Worm (Caenorhabditis elegans) whole organism, L1 larva: ENCODE results near the gene C06H5.14.

Experiments
- aly-2 ChIP-seq: fragments of 150-350 bp; optimal IDR thresholded peaks from 2 replicates; lab custom pipeline; 2014; ENCODE audit warnings: missing biosample characterization, missing genetic modification characterization
- ama-1 ChIP-seq: fragments of 150-350 bp; optimal IDR thresholded peaks from 2 replicates; lab custom pipeline; 2014
- dpl-1 ChIP-seq, 3 experiments: fragments of 150-350 bp in 2 of 3; sonication (generic microtip) in 1 of 3; optimal IDR thresholded peaks; 2 replicates each; lab custom pipeline; 2014 to 2017; ENCODE audit warnings: missing biosample characterization in 3 of 3, missing genetic modification characterization in 3 of 3, missing genetic modification reagents in 3 of 3
- ets-5 ChIP-seq: fragments of 200-800 bp; sonication (Bioruptor generic); IDR thresholded peaks from 2 replicates; pipeline ENCODE4 v1.3.6; 2022; ENCODE audit warnings: missing genetic modification characterization, missing compliant biosample characterization
- fkh-8 ChIP-seq: sonication (generic microtip); optimal IDR thresholded peaks from 2 replicates; lab custom pipeline; 2016; ENCODE audit warnings: mild to moderate bottlenecking, missing genetic modification characterization, missing compliant biosample characterization
- grh-1 ChIP-seq: fragments of 200-800 bp; sonication (Bioruptor generic); IDR thresholded peaks from 2 replicates; pipeline ENCODE4 v1.3.6; 2022; ENCODE audit warnings: missing genetic modification reagents, missing genetic modification characterization, missing compliant biosample characterization
- lin-39 ChIP-seq: fragments of 150-350 bp; optimal IDR thresholded peaks from 2 replicates; lab custom pipeline; 2014; ENCODE audit warnings: missing biosample characterization, missing genetic modification reagents, missing genetic modification characterization
- tlp-1 ChIP-seq: fragments of 150-350 bp; optimal IDR thresholded peaks from 2 replicates; lab custom pipeline; 2014; ENCODE audit warnings: missing biosample characterization, missing genetic modification characterization
- unc-62 ChIP-seq: fragments of 150-350 bp; optimal IDR thresholded peaks from 2 replicates; lab custom pipeline; 2014; ENCODE audit warnings: missing biosample characterization, missing genetic modification reagents, missing genetic modification characterization

DNA sequence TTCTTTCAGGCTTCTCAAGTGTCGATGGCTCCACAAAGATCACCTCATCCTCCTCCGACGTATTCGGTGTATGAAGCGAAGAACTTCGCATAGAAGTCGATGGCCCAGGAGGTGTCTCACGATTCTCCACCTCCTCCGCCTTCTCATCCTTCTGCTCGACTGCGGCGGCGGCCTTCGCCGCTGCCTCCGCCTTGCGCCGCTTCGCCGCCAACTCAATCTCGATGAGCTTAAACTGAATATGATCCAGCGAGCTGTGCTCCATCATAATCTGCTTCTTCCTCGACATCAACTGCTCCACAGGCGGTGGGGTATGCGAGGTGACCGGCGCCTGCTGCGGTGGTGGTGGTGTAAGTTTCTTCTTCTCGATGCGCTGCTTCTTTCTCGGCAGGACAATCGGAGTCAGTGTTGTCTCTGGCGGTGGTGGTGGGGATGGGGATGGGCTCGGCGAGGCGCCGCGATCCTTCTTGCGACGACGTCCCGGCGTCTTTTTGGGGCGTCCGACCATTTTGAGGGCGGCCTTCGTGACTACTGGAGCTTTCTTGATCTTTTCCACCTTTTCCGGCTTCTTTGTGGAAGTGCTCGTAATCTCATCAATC lies 40.0 kb downstream of the C06H5.14 start:
- no peak for TF ChIP-seq ets-5 (GFP tag; lab: Robert Waterston, UW)
- TF ChIP-seq lin-39: no peak
- TF ChIP-seq grh-1 (GFP tag; lab: Robert Waterston, UW): no peak
- TF ChIP-seq tlp-1 (tag; lab: Kevin White, UChicago): no peak
- TF ChIP-seq ama-1 (lab: Kevin White, UChicago): no peak
- no peak for TF ChIP-seq fkh-8 (tag; lab: Kevin White, UChicago)
- no peak for TF ChIP-seq dpl-1 (GFP tag; optimal IDR thresholded peaks at IDR 0.05; lab: Kevin White, UChicago)
- no peak for TF ChIP-seq aly-2
- no peak for TF ChIP-seq unc-62 (GFP tag; lab: Kevin White, UChicago)
